Fruit fly (Drosophila melanogaster) whole organism, embryonic: ENCODE data around the gene CG32984.

Source experiments
- Ada2b ChIP-seq: fragments of 200-800 bp; sonication (Bioruptor generic); IDR thresholded peaks from 2 replicates; pipeline ENCODE4 v1.3.6; 2022; ENCODE audit warnings: missing biosample characterization, missing genetic modification characterization
- Asciz ChIP-seq: fragments of 200-800 bp; sonication (Bioruptor generic); optimal IDR thresholded peaks from 2 replicates; lab custom pipeline; 2017; ENCODE audit warnings: missing biosample characterization, mild to moderate bottlenecking, missing genetic modification characterization, missing genetic modification reagents
- BtbVII ChIP-seq: fragments of 200-800 bp; sonication (Bioruptor generic); optimal IDR thresholded peaks from 3 replicates; lab custom pipeline; 2017; ENCODE audit warnings: missing biosample characterization, mild to moderate bottlenecking, missing genetic modification characterization
- CG10274 ChIP-seq: fragments of 200-800 bp; sonication (Bioruptor generic); optimal IDR thresholded peaks from 3 replicates; lab custom pipeline; 2017; ENCODE audit warnings: missing biosample characterization, mild to moderate bottlenecking, missing genetic modification characterization
- CG10654 ChIP-seq: fragments of 200-800 bp; sonication (Bioruptor generic); optimal IDR thresholded peaks from 2 replicates; lab custom pipeline; 2016; ENCODE audit warnings: missing biosample characterization, missing genetic modification characterization
- CG11085 ChIP-seq: fragments of 200-800 bp; sonication (Bioruptor generic); IDR thresholded peaks from 2 replicates; pipeline ENCODE4 v1.3.6; 2022; ENCODE audit warnings: missing biosample characterization, missing genetic modification characterization
- CG17385 ChIP-seq: fragments of 200-800 bp; sonication (Bioruptor generic); optimal IDR thresholded peaks from 3 replicates; lab custom pipeline; 2018; ENCODE audit warnings: missing biosample characterization, mild to moderate bottlenecking, missing genetic modification characterization
- CG18476 ChIP-seq: fragments of 200-800 bp; sonication (Bioruptor generic); optimal IDR thresholded peaks from 2 replicates; lab custom pipeline; 2016; ENCODE audit warnings: missing biosample characterization, mild to moderate bottlenecking, missing genetic modification characterization
- CG2116 ChIP-seq: fragments of 200-800 bp; sonication (Bioruptor generic); optimal IDR thresholded peaks from 3 replicates; lab custom pipeline; 2018; ENCODE audit warnings: missing biosample characterization, mild to moderate bottlenecking, missing genetic modification characterization
- CG2712 ChIP-seq: fragments of 200-800 bp; optimal IDR thresholded peaks from 3 replicates; lab custom pipeline; 2019; ENCODE audit warnings: missing biosample characterization, mild to moderate bottlenecking, missing genetic modification characterization, moderate library complexity
- CG3726 ChIP-seq: fragments of 200-800 bp; sonication (Bioruptor generic); IDR thresholded peaks from 3 replicates; pipeline ENCODE4, ENCODE4 v1.3.6; 2022; ENCODE audit warnings: missing biosample characterization, missing genetic modification characterization
- CG8388 ChIP-seq: fragments of 200-800 bp; sonication (Bioruptor generic); optimal IDR thresholded peaks from 2 replicates; lab custom pipeline; 2019; ENCODE audit warnings: missing biosample characterization, mild to moderate bottlenecking, missing genetic modification characterization, moderate library complexity
- CG9215 ChIP-seq: fragments of 200-800 bp; sonication (Bioruptor generic); IDR thresholded peaks from 2 replicates; pipeline ENCODE4 v1.3.6; 2022; ENCODE audit warnings: missing biosample characterization, missing genetic modification characterization
- CG9876 ChIP-seq: fragments of 200-800 bp; sonication (Bioruptor generic); optimal IDR thresholded peaks from 2 replicates; lab custom pipeline; 2016; ENCODE audit warnings: missing biosample characterization, missing genetic modification characterization
- Doc2 ChIP-seq: fragments of 200-800 bp; sonication (Bioruptor generic); IDR thresholded peaks from 2 replicates; pipeline ENCODE4 v1.3.6; 2022; ENCODE audit warnings: missing biosample characterization, missing genetic modification characterization
- Dref ChIP-seq: fragments of 200-800 bp; sonication (Bioruptor generic); IDR thresholded peaks from 2 replicates; pipeline ENCODE4 v1.3.6; 2022; ENCODE audit warnings: missing biosample characterization, missing genetic modification characterization
- Ets97D ChIP-seq: fragments of 200-800 bp; sonication (Bioruptor generic); optimal IDR thresholded peaks from 3 replicates; lab custom pipeline; 2016; ENCODE audit warnings: missing biosample characterization, missing genetic modification characterization
- Gug ChIP-seq: fragments of 200-800 bp; sonication (Bioruptor generic); IDR thresholded peaks from 4 replicates; pipeline ENCODE4 v1.3.6; 2022; ENCODE audit warnings: missing biosample characterization, missing genetic modification characterization
- HLH3B ChIP-seq: fragments of 200-800 bp; sonication (Bioruptor generic); IDR thresholded peaks from 2 replicates; pipeline ENCODE4 v1.3.6; 2022; ENCODE audit warnings: missing biosample characterization, missing genetic modification characterization
- Hey ChIP-seq: fragments of 200-800 bp; sonication (Bioruptor generic); optimal IDR thresholded peaks from 3 replicates; lab custom pipeline; 2018; ENCODE audit warnings: missing biosample characterization, mild to moderate bottlenecking, missing genetic modification characterization
- Hr39 ChIP-seq: fragments of >200 bp; optimal IDR thresholded peaks from 2 replicates; lab custom pipeline; 2017
- Med ChIP-seq: fragments of 200-800 bp; sonication (Bioruptor generic); peaks from one replicate; lab custom pipeline; 2016; ENCODE audit warnings: missing biosample characterization, missing genetic modification characterization, mild to moderate bottlenecking, inconsistent platforms, moderate library complexity
- NC2β ChIP-seq: fragments of 200-800 bp; sonication (Bioruptor generic); optimal IDR thresholded peaks from 2 replicates; lab custom pipeline; 2016; ENCODE audit warnings: missing biosample characterization, missing genetic modification characterization
- Nf-YA ChIP-seq: fragments of 200-800 bp; sonication (Bioruptor generic); IDR thresholded peaks from 2 replicates; pipeline ENCODE4 v1.3.6; 2022; ENCODE audit warnings: missing biosample characterization, missing genetic modification characterization
- Opbp ChIP-seq: fragments of 200-800 bp; sonication (Bioruptor generic); IDR thresholded peaks from 3 replicates; pipeline ENCODE4 v1.3.6; 2022; ENCODE audit warnings: missing biosample characterization, missing genetic modification characterization; ENCODE audit not compliant: partially characterized antibody
- PHDP ChIP-seq: fragments of 200-800 bp; sonication (Bioruptor generic); optimal IDR thresholded peaks from 3 replicates; lab custom pipeline; 2018; ENCODE audit warnings: missing biosample characterization, mild to moderate bottlenecking, missing genetic modification characterization, moderate library complexity
- Sin3A ChIP-seq: fragments of >200 bp; optimal IDR thresholded peaks from 2 replicates; lab custom pipeline; 2018
- Spps ChIP-seq: fragments of 200-800 bp; sonication (Bioruptor generic); optimal IDR thresholded peaks from 2 replicates; lab custom pipeline; 2018; ENCODE audit warnings: missing biosample characterization, mild to moderate bottlenecking, missing genetic modification characterization
- Sry-β ChIP-seq: fragments of 200-800 bp; sonication (Bioruptor generic); optimal IDR thresholded peaks from 2 replicates; lab custom pipeline; 2018; ENCODE audit warnings: missing biosample characterization, mild to moderate bottlenecking, missing genetic modification characterization, moderate library complexity
- ab ChIP-seq: fragments of 200-800 bp; sonication (Bioruptor generic); optimal IDR thresholded peaks from 2 replicates; lab custom pipeline; 2016; ENCODE audit warnings: missing biosample characterization, missing genetic modification characterization
- ap ChIP-seq: fragments of 200-800 bp; sonication (Bioruptor generic); IDR thresholded peaks from 2 replicates; pipeline ENCODE4 v1.3.6; 2022; ENCODE audit warnings: missing biosample characterization, missing genetic modification characterization
- ato ChIP-seq: fragments of 200-800 bp; sonication (Bioruptor generic); IDR thresholded peaks from 2 replicates; pipeline ENCODE4 v1.3.6; 2022; ENCODE audit warnings: missing biosample characterization, missing genetic modification characterization; ENCODE audit not compliant: partially characterized antibody
- caup ChIP-seq: fragments of 200-800 bp; sonication (Bioruptor generic); optimal IDR thresholded peaks from 3 replicates; lab custom pipeline; 2017; ENCODE audit warnings: missing biosample characterization, mild to moderate bottlenecking, missing genetic modification characterization, moderate library complexity; ENCODE audit not compliant: severe bottlenecking
- ci ChIP-seq: fragments of 200-800 bp; sonication (Bioruptor generic); IDR thresholded peaks from 3 replicates; pipeline ENCODE4 v1.3.6; 2022; ENCODE audit warnings: missing biosample characterization, missing genetic modification characterization
- da ChIP-seq: fragments of 200-800 bp; sonication (Bioruptor generic); optimal IDR thresholded peaks from 2 replicates; lab custom pipeline; 2016; ENCODE audit warnings: missing biosample characterization, missing genetic modification characterization
- eve ChIP-seq, 2 experiments: fragments of >200 bp; optimal IDR thresholded peaks; 2 replicates each; lab custom pipeline; 2017; ENCODE audit warnings: missing biosample characterization in 2 of 2, missing genetic modification characterization in 2 of 2
- eyg ChIP-seq: fragments of 200-800 bp; sonication (Bioruptor generic); optimal IDR thresholded peaks from 3 replicates; lab custom pipeline; 2016; ENCODE audit warnings: missing biosample characterization, missing genetic modification characterization
- fd102C ChIP-seq: fragments of 200-800 bp; sonication (Bioruptor generic); optimal IDR thresholded peaks from 2 replicates; lab custom pipeline; 2018; ENCODE audit warnings: missing biosample characterization, mild to moderate bottlenecking, missing genetic modification characterization, moderate library complexity
- gcm ChIP-seq: fragments of 200-800 bp; sonication (Bioruptor generic); optimal IDR thresholded peaks from 2 replicates; lab custom pipeline; 2019; ENCODE audit warnings: missing biosample characterization, mild to moderate bottlenecking, missing genetic modification characterization, moderate library complexity
- gsb ChIP-seq: fragments of 200-800 bp; sonication (Bioruptor generic); IDR thresholded peaks from 2 replicates; pipeline ENCODE4 v1.3.6; 2022; ENCODE audit warnings: missing biosample characterization, missing genetic modification characterization
- jing ChIP-seq: fragments of 200-800 bp; sonication (Bioruptor generic); optimal IDR thresholded peaks from 2 replicates; lab custom pipeline; 2018; ENCODE audit warnings: missing biosample characterization, mild to moderate bottlenecking, missing genetic modification characterization
- lov ChIP-seq, 2 experiments: fragments of 200-800 bp in 1 of 2; fragments of >200 bp in 1 of 2; sonication (Bioruptor generic) in 1 of 2; IDR thresholded peaks in 1 of 2; optimal IDR thresholded peaks in 1 of 2; 2 replicates in 1 of 2; 3 replicates in 1 of 2; pipeline versions ENCODE4 v1.3.6 to Lab custom; 2017 to 2022; ENCODE audit warnings: missing biosample characterization in 1 of 2, missing genetic modification characterization in 1 of 2
- pros ChIP-seq: fragments of 200-800 bp; sonication (Bioruptor generic); optimal IDR thresholded peaks from 3 replicates; lab custom pipeline; 2019; ENCODE audit warnings: missing biosample characterization, mild to moderate bottlenecking, missing genetic modification characterization, moderate library complexity
- seq ChIP-seq: fragments of 200-800 bp; sonication (Bioruptor generic); IDR thresholded peaks from 2 replicates; pipeline ENCODE4 v1.3.6; 2022; ENCODE audit warnings: missing biosample characterization, missing genetic modification characterization
- ssp ChIP-seq: fragments of 200-800 bp; sonication (Bioruptor generic); IDR thresholded peaks from 2 replicates; pipeline ENCODE4 v1.3.6; 2022; ENCODE audit warnings: missing biosample characterization, missing genetic modification characterization
- tap ChIP-seq: fragments of 200-800 bp; optimal IDR thresholded peaks from 3 replicates; lab custom pipeline; 2019; ENCODE audit warnings: missing biosample characterization, mild to moderate bottlenecking, missing genetic modification characterization, moderate library complexity
- ttk ChIP-seq: fragments of 200-800 bp; sonication (Bioruptor generic); IDR thresholded peaks from 2 replicates; pipeline ENCODE4 v2.1.2; 2022; ENCODE audit warnings: missing biosample characterization, missing genetic modification characterization
- unpg ChIP-seq: fragments of 200-800 bp; sonication (Bioruptor generic); optimal IDR thresholded peaks from 3 replicates; lab custom pipeline; 2018; ENCODE audit warnings: missing biosample characterization, mild to moderate bottlenecking, missing genetic modification characterization, moderate library complexity
- vnd ChIP-seq: fragments of 200-800 bp; sonication (Bioruptor generic); IDR thresholded peaks from 3 replicates; pipeline ENCODE4 v1.3.6; 2022; ENCODE audit warnings: missing biosample characterization, missing genetic modification characterization; ENCODE audit not compliant: partially characterized antibody
- z ChIP-seq: fragments of 200-800 bp; sonication (Bioruptor generic); IDR thresholded peaks from 3 replicates; pipeline ENCODE4 v1.3.6; 2022; ENCODE audit warnings: missing biosample characterization, missing genetic modification characterization

CG32984 gene

dm6 chr2L:8951184-8951934 lies 13.4 kb upstream of the CG32984 start, which contains the start of gene C1GalTA (continued):
- TF ChIP-seq vnd (GFP tag; lab: Robert Waterston, UW) (no peak), da (no peak), eve (GFP tag; optimal IDR thresholded peaks at IDR 0.05; lab: Kevin White, UChicago) (peak in 1 of 2 experiments; percentile 78), Ada2b (peak; percentile 87), pros (GFP tag; lab: Kevin White, UChicago) (peak; percentile 90), ap (GFP tag; lab: Robert Waterston, UW) (peak; percentile 90), CG2116 (GFP tag; lab: Kevin White, UChicago) (peak; percentile 84), CG18476 (GFP tag; lab: Kevin White, UChicago) (peak; percentile 87), BtbVII (GFP tag; lab: Kevin White, UChicago) (peak; percentile 98), CG17385 (GFP tag; lab: Kevin White, UChicago) (peak; percentile 98), ato (GFP tag; lab: Robert Waterston, UW) (no peak), ttk (GFP tag; lab: Robert Waterston, UW) (peak; percentile 96), ci (GFP tag; lab: Robert Waterston, UW) (peak; percentile 86), CG2712 (tag; lab: Kevin White, UChicago) (peak; percentile 100), fd102C (no peak), ab (GFP tag; lab: Kevin White, UChicago) (peak; percentile 22), Hr39 (no peak), Asciz (GFP tag; lab: Kevin White, UChicago) (peak; percentile 97), CG3726 (peak; percentile 84), Sin3A (lab: Kevin White, UChicago) (no peak), gsb (peak; percentile 93), jing (GFP tag; lab: Kevin White, UChicago) (peak; percentile 67), Gug (GFP tag; lab: Robert Waterston, UW) (peak; percentile 69; the same call in 3 of the 4 replicates), HLH3B (peak; percentile 94), unpg (peak; percentile 99), Med (GFP tag; lab: Kevin White, UChicago) (peak; percentile 89), lov (optimal IDR thresholded peaks at IDR 0.05; lab: Kevin White, UChicago) (no peak), lov (GFP tag; IDR thresholded peaks at IDR 0.05; lab: Robert Waterston, UW) (no peak; the same call in 1 of the 3 replicates), CG10654 (peak; percentile 94), seq (GFP tag; lab: Robert Waterston, UW) (peak; percentile 91), CG10274 (peak; percentile 86), NC2β (GFP tag; lab: Kevin White, UChicago) (no peak), ssp (GFP tag; lab: Robert Waterston, UW) (peak; percentile 91), Ets97D (GFP tag; lab: Kevin White, UChicago) (no peak), Sry-β (GFP tag; lab: Kevin White, UChicago) (peak; percentile 59), Doc2 (GFP tag; lab: Robert Waterston, UW) (no peak), Spps (tag; lab: Kevin White, UChicago) (peak; percentile 99), gcm (peak; percentile 99), z (no peak), PHDP (tag; lab: Kevin White, UChicago) (peak; percentile 99), CG11085 (GFP tag; lab: Robert Waterston, UW) (peak; percentile 93), CG9876 (GFP tag; lab: Kevin White, UChicago) (no peak), eyg (peak; percentile 40), tap (tag; lab: Kevin White, UChicago) (peak; percentile 98), Opbp (GFP tag; lab: Robert Waterston, UW) (no peak), CG8388 (GFP tag; lab: Kevin White, UChicago) (peak; percentile 99), Hey (peak; percentile 77), CG9215 (peak; percentile 95), caup (peak; percentile 96), Nf-YA (GFP tag; lab: Robert Waterston, UW) (peak; percentile 89), Dref (GFP tag; lab: Robert Waterston, UW) (no peak)
